Fruit fly (Drosophila melanogaster): ENCODE results near the gene bard.

dm6 chr3R:18121385-18122151 is 40.7 kb downstream of the bard start:
- TF ChIP-seq fd96Ca (GFP tag; IDR thresholded peaks at IDR 0.05) (0 out of 3 replicates have a peak, but pooled peaks have one; percentile 41), EcR (GFP tag; optimal IDR thresholded peaks at IDR 0.05) (peak; percentile 26)

Measured in whole organism, pupa.